Worm (Caenorhabditis elegans): ENCODE results near the gene col-157.

DNA sequence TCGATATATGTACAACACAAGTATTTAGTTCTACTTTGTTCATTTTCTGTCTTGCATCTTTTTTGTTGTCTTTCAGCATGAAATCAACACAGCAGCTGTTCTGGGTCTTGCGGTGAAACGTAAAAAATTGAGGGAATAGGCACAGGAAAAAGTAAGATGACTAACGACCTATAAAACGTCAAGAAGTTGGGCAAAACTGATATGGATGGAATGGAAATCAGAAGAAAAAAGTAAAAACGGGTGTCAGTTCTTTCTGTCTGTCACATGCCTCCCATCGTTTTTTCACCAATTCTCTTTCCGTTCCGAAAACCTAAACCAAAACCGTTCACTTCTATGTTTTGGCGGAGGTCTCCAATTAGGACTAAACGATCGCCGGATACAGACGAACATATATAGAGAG lies 17.1 kb downstream of the col-157 start:
- TF ChIP-seq dao-5 (tag; optimal IDR thresholded peaks at IDR 0.05) = no peak
- no peak for TF ChIP-seq W03F9.2 (tag; optimal IDR thresholded peaks at IDR 0.05)
